Fruit fly (Drosophila melanogaster) whole organism, embryonic: ENCODE results near the gene IKKbeta.
A peak's percentile ranks its signal among the peaks of the same experiment; 100 is the strongest.

ENCODE experiments used
- B-H2 ChIP-seq: fragments of 200-800 bp; sonication (Bioruptor generic); optimal IDR thresholded peaks from 2 replicates; lab custom pipeline; 2018; ENCODE audit warnings: missing biosample characterization, mild to moderate bottlenecking, missing genetic modification characterization
- Bdp1 ChIP-seq: fragments of 200-800 bp; sonication (Bioruptor generic); optimal IDR thresholded peaks from 3 replicates; lab custom pipeline; 2016; ENCODE audit warnings: missing biosample characterization, missing genetic modification characterization
- CG10321 ChIP-seq: fragments of 200-800 bp; sonication (Bioruptor generic); IDR thresholded peaks from 2 replicates; pipeline ENCODE4 v1.3.6; 2022; ENCODE audit warnings: missing biosample characterization, missing genetic modification characterization
- CG10366 ChIP-seq: fragments of 200-800 bp; sonication (Bioruptor generic); IDR thresholded peaks from 2 replicates; pipeline ENCODE4 v1.3.6; 2022; ENCODE audit warnings: missing biosample characterization, missing genetic modification characterization
- CG10431 ChIP-seq: fragments of 200-800 bp; sonication (Bioruptor generic); optimal IDR thresholded peaks from 3 replicates; lab custom pipeline; 2018; ENCODE audit warnings: missing biosample characterization, mild to moderate bottlenecking, missing genetic modification characterization
- CG13123 ChIP-seq: fragments of 200-800 bp; sonication (Bioruptor generic); optimal IDR thresholded peaks from 2 replicates; lab custom pipeline; 2016; ENCODE audit warnings: missing biosample characterization, missing genetic modification characterization
- CG13287 ChIP-seq: fragments of 200-800 bp; sonication (Bioruptor generic); IDR thresholded peaks from 2 replicates; pipeline ENCODE4 v1.3.6; 2022; ENCODE audit warnings: missing biosample characterization, missing genetic modification characterization; ENCODE audit not compliant: partially characterized antibody
- CG17328 ChIP-seq: fragments of 200-800 bp; sonication (Bioruptor generic); IDR thresholded peaks from 2 replicates; pipeline ENCODE4 v1.3.6; 2022; ENCODE audit warnings: missing biosample characterization, missing genetic modification characterization
- CG18599 ChIP-seq: fragments of 200-800 bp; sonication (Bioruptor generic); optimal IDR thresholded peaks from 3 replicates; lab custom pipeline; 2017; ENCODE audit warnings: missing biosample characterization, missing genetic modification characterization, mild to moderate bottlenecking, moderate library complexity, missing genetic modification reagents
- CG2889 ChIP-seq: fragments of 200-800 bp; sonication (Bioruptor generic); IDR thresholded peaks from 3 replicates; pipeline ENCODE4 v1.3.6; 2022; ENCODE audit warnings: missing biosample characterization, missing genetic modification characterization
- CG3065 ChIP-seq: fragments of 200-800 bp; sonication (Bioruptor generic); optimal IDR thresholded peaks from 2 replicates; lab custom pipeline; 2016; ENCODE audit warnings: missing biosample characterization, missing genetic modification characterization
- CG3163 ChIP-seq: fragments of 200-800 bp; sonication (Bioruptor generic); optimal IDR thresholded peaks from 3 replicates; lab custom pipeline; 2016; ENCODE audit warnings: missing biosample characterization, missing genetic modification characterization
- CG3281 ChIP-seq: fragments of 200-800 bp; sonication (Bioruptor generic); optimal IDR thresholded peaks from 3 replicates; lab custom pipeline; 2017; ENCODE audit warnings: missing biosample characterization, mild to moderate bottlenecking, missing genetic modification characterization
- CG3838 ChIP-seq: fragments of 200-800 bp; sonication (Bioruptor generic); optimal IDR thresholded peaks from 3 replicates; lab custom pipeline; 2016; ENCODE audit warnings: missing biosample characterization, missing genetic modification characterization
- CG4854 ChIP-seq: fragments of 200-800 bp; sonication (Bioruptor generic); optimal IDR thresholded peaks from 2 replicates; lab custom pipeline; 2016; ENCODE audit warnings: missing biosample characterization, missing genetic modification characterization, inconsistent platforms
- CG5180 ChIP-seq: fragments of 200-800 bp; sonication (Bioruptor generic); optimal IDR thresholded peaks from 3 replicates; lab custom pipeline; 2017; ENCODE audit warnings: missing biosample characterization, missing genetic modification characterization, mild to moderate bottlenecking, moderate library complexity, missing genetic modification reagents
- CG8359 ChIP-seq: fragments of 200-800 bp; sonication (Bioruptor generic); optimal IDR thresholded peaks from 2 replicates; lab custom pipeline; 2017; ENCODE audit warnings: missing biosample characterization, mild to moderate bottlenecking, missing genetic modification characterization, borderline replicate concordance
- CoRest ChIP-seq: fragments of 200-800 bp; sonication (Bioruptor generic); optimal IDR thresholded peaks from 3 replicates; lab custom pipeline; 2018; ENCODE audit warnings: missing biosample characterization, mild to moderate bottlenecking, missing genetic modification characterization, moderate library complexity
- Dad ChIP-seq: fragments of 200-800 bp; sonication (Bioruptor generic); optimal IDR thresholded peaks from 3 replicates; lab custom pipeline; 2016; ENCODE audit warnings: missing biosample characterization, missing genetic modification characterization
- Dbx ChIP-seq: fragments of 200-800 bp; sonication (Bioruptor generic); IDR thresholded peaks from 3 replicates; pipeline ENCODE4 v1.3.6; 2022; ENCODE audit warnings: missing biosample characterization, missing genetic modification characterization
- Fer2 ChIP-seq: fragments of 200-800 bp; sonication (Bioruptor generic); optimal IDR thresholded peaks from 2 replicates; lab custom pipeline; 2018; ENCODE audit warnings: missing biosample characterization, mild to moderate bottlenecking, missing genetic modification characterization, moderate library complexity
- Hr78 ChIP-seq, 2 experiments: fragments of 200-800 bp in 1 of 2; fragments of >200 bp in 1 of 2; sonication (Bioruptor generic) in 1 of 2; optimal IDR thresholded peaks; 2 replicates each; lab custom pipeline; 2017 to 2019; ENCODE audit warnings: missing biosample characterization in 2 of 2, missing genetic modification characterization in 2 of 2, mild to moderate bottlenecking in 1 of 2, moderate library complexity in 1 of 2
- Mad ChIP-seq: fragments of 200-800 bp; sonication (Bioruptor generic); optimal IDR thresholded peaks from 2 replicates; lab custom pipeline; 2016; ENCODE audit warnings: missing biosample characterization, missing genetic modification characterization
- Max ChIP-seq: fragments of 200-800 bp; sonication (Bioruptor generic); optimal IDR thresholded peaks from 2 replicates; lab custom pipeline; 2016; ENCODE audit warnings: missing biosample characterization, mild to moderate bottlenecking, missing genetic modification characterization
- NfI ChIP-seq: fragments of 200-800 bp; sonication (Bioruptor generic); optimal IDR thresholded peaks from 3 replicates; lab custom pipeline; 2018; ENCODE audit warnings: missing biosample characterization, mild to moderate bottlenecking, missing genetic modification characterization, moderate library complexity
- Optix ChIP-seq: fragments of 200-800 bp; sonication (Bioruptor generic); IDR thresholded peaks from 3 replicates; pipeline ENCODE4 v1.3.6; 2022; ENCODE audit warnings: missing biosample characterization, missing genetic modification characterization
- Pdp1 ChIP-seq, 2 experiments: fragments of 200-800 bp; sonication (Bioruptor generic); optimal IDR thresholded peaks; 3 replicates each; lab custom pipeline; 2016; ENCODE audit warnings: missing biosample characterization in 2 of 2, missing genetic modification characterization in 2 of 2, mild to moderate bottlenecking in 1 of 2, moderate library complexity in 1 of 2
- Ptx1 ChIP-seq: fragments of 200-800 bp; sonication (Bioruptor generic); IDR thresholded peaks from 2 replicates; pipeline ENCODE4 v1.3.6; 2022; ENCODE audit warnings: missing biosample characterization, missing genetic modification characterization
- Side ChIP-seq: fragments of 200-800 bp; sonication (Bioruptor generic); optimal IDR thresholded peaks from 2 replicates; lab custom pipeline; 2016; ENCODE audit warnings: missing biosample characterization, missing genetic modification characterization
- Stat92E ChIP-seq, 3 experiments: fragments of >200 bp in 2 of 3; fragments of 200-800 bp in 1 of 3; sonication (Bioruptor generic) in 1 of 3; optimal IDR thresholded peaks; 2 replicates each; lab custom pipeline; 2017 to 2019; ENCODE audit warnings: missing biosample characterization in 3 of 3, missing genetic modification characterization in 3 of 3, mild to moderate bottlenecking in 1 of 3, moderate library complexity in 1 of 3
- Vsx1 ChIP-seq: fragments of 200-800 bp; sonication (Bioruptor generic); optimal IDR thresholded peaks from 2 replicates; lab custom pipeline; 2017; ENCODE audit warnings: missing biosample characterization, mild to moderate bottlenecking, missing genetic modification characterization, missing genetic modification reagents
- ab ChIP-seq: fragments of 200-800 bp; sonication (Bioruptor generic); optimal IDR thresholded peaks from 2 replicates; lab custom pipeline; 2016; ENCODE audit warnings: missing biosample characterization, missing genetic modification characterization
- abd-A ChIP-seq: fragments of 200-800 bp; sonication (Bioruptor generic); optimal IDR thresholded peaks from 3 replicates; lab custom pipeline; 2019; ENCODE audit warnings: missing biosample characterization, mild to moderate bottlenecking, missing genetic modification characterization, moderate library complexity
- cas ChIP-seq: fragments of 200-800 bp; sonication (Bioruptor generic); IDR thresholded peaks from 2 replicates; pipeline ENCODE4 v1.3.6; 2022; ENCODE audit warnings: missing biosample characterization, missing genetic modification characterization
- croc ChIP-seq: fragments of 200-800 bp; sonication (Bioruptor generic); conservative IDR thresholded peaks from 3 replicates; pipeline ENCODE4 v1.3.6; 2022; ENCODE audit warnings: missing biosample characterization, missing genetic modification characterization
- gem ChIP-seq: fragments of 200-800 bp; sonication (Bioruptor generic); optimal IDR thresholded peaks from 2 replicates; lab custom pipeline; 2019; ENCODE audit warnings: missing biosample characterization, mild to moderate bottlenecking, missing genetic modification characterization, moderate library complexity
- gsb-n ChIP-seq: fragments of 200-800 bp; sonication (Bioruptor generic); optimal IDR thresholded peaks from 3 replicates; lab custom pipeline; 2018; ENCODE audit warnings: missing biosample characterization, mild to moderate bottlenecking, missing genetic modification characterization
- ham ChIP-seq: fragments of 200-800 bp; sonication (Bioruptor generic); IDR thresholded peaks from 2 replicates; pipeline ENCODE4 v1.3.6; 2022; ENCODE audit warnings: missing biosample characterization, missing genetic modification characterization
- nau ChIP-seq: fragments of 200-800 bp; sonication (Bioruptor generic); optimal IDR thresholded peaks from 3 replicates; lab custom pipeline; 2017; ENCODE audit warnings: missing biosample characterization, mild to moderate bottlenecking, missing genetic modification characterization, missing genetic modification reagents
- onecut ChIP-seq: fragments of 200-800 bp; sonication (Bioruptor generic); IDR thresholded peaks from 2 replicates; pipeline ENCODE4 v1.3.6; 2022; ENCODE audit warnings: missing biosample characterization, missing genetic modification characterization
- p53 ChIP-seq: fragments of 200-800 bp; sonication (Bioruptor generic); optimal IDR thresholded peaks from 2 replicates; lab custom pipeline; 2016; ENCODE audit warnings: missing biosample characterization, missing genetic modification characterization
- ro ChIP-seq: fragments of 200-800 bp; sonication (Bioruptor generic); IDR thresholded peaks from 2 replicates; pipeline ENCODE4 v1.3.6; 2022; ENCODE audit warnings: missing biosample characterization, missing genetic modification characterization
- row ChIP-seq: fragments of 200-800 bp; sonication (Bioruptor generic); IDR thresholded peaks from 3 replicates; pipeline ENCODE4 v1.3.6; 2022; ENCODE audit warnings: missing biosample characterization, missing genetic modification characterization
- tap ChIP-seq: fragments of 200-800 bp; optimal IDR thresholded peaks from 3 replicates; lab custom pipeline; 2019; ENCODE audit warnings: missing biosample characterization, mild to moderate bottlenecking, missing genetic modification characterization, moderate library complexity
- tll ChIP-seq, 2 experiments: fragments of 200-800 bp in 1 of 2; fragments of >200 bp in 1 of 2; sonication (Bioruptor generic) in 1 of 2; optimal IDR thresholded peaks; 2 replicates each; lab custom pipeline; 2017 to 2019; ENCODE audit warnings: missing biosample characterization in 2 of 2, missing genetic modification characterization in 2 of 2, mild to moderate bottlenecking in 1 of 2, moderate library complexity in 1 of 2
- z ChIP-seq: fragments of 200-800 bp; sonication (Bioruptor generic); IDR thresholded peaks from 3 replicates; pipeline ENCODE4 v1.3.6; 2022; ENCODE audit warnings: missing biosample characterization, missing genetic modification characterization

Gene IKKbeta

dm6 chr3R:16094011-16094729, 44.9 kb upstream of the IKKbeta start (continued):
- TF ChIP-seq ro (GFP tag; lab: Robert Waterston, UW) = peak; percentile 11; the same call in 1 of the 2 replicates
- no peak for TF ChIP-seq ab (GFP tag; lab: Kevin White, UChicago)

- peak in 1 of 2 experiments; percentile 83 for TF ChIP-seq Pdp1 (GFP tag; optimal IDR thresholded peaks at IDR 0.05; lab: Kevin White, UChicago)
- TF ChIP-seq CG2889 = no peak
- TF ChIP-seq CG10366 (GFP tag; lab: Robert Waterston, UW) = no peak
- TF ChIP-seq gem (tag; lab: Kevin White, UChicago) = no peak
- no peak for TF ChIP-seq ham (GFP tag; lab: Robert Waterston, UW)
- no peak for TF ChIP-seq tap (tag; lab: Kevin White, UChicago)
- TF ChIP-seq CG17328 (GFP tag; lab: Robert Waterston, UW) = no peak
- no peak for TF ChIP-seq z (GFP tag; lab: Robert Waterston, UW)
- TF ChIP-seq CG3163 (GFP tag; lab: Kevin White, UChicago) = no peak
- no peak for TF ChIP-seq croc (GFP tag; lab: Robert Waterston, UW)
- peak in 1 of 2 experiments; percentile 75 for TF ChIP-seq Hr78 (GFP tag; optimal IDR thresholded peaks at IDR 0.05; lab: Kevin White, UChicago)
- TF ChIP-seq CG10321 (GFP tag; lab: Robert Waterston, UW) = no peak
- TF ChIP-seq Fer2 = no peak
- TF ChIP-seq CG8359 (GFP tag; lab: Kevin White, UChicago) = no peak
- no peak for TF ChIP-seq Mad (GFP tag; lab: Kevin White, UChicago)
- TF ChIP-seq Dbx (GFP tag; lab: Robert Waterston, UW) = no peak
- TF ChIP-seq row = no peak
- no peak for TF ChIP-seq Dad (GFP tag; lab: Kevin White, UChicago)
- no peak for TF ChIP-seq CG3065 (GFP tag; lab: Kevin White, UChicago)
- TF ChIP-seq CG4854 = no peak
- peak; percentile 58 for TF ChIP-seq CG10431 (GFP tag; lab: Kevin White, UChicago)
- no peak for TF ChIP-seq tll (GFP tag; optimal IDR thresholded peaks at IDR 0.05; lab: Kevin White, UChicago)
- TF ChIP-seq Side (GFP tag; lab: Kevin White, UChicago) = no peak
- TF ChIP-seq Vsx1 (GFP tag; lab: Kevin White, UChicago) = peak; percentile 58
- no peak for TF ChIP-seq Max (GFP tag; lab: Kevin White, UChicago)
- TF ChIP-seq Bdp1 (GFP tag; lab: Kevin White, UChicago) = no peak
- no peak for TF ChIP-seq CG13123 (GFP tag; lab: Kevin White, UChicago)
- TF ChIP-seq abd-A = no peak
- TF ChIP-seq CG18599 = no peak
- peak; percentile 49; the same call in 1 of the 2 replicates for TF ChIP-seq onecut (GFP tag; lab: Robert Waterston, UW)
- TF ChIP-seq nau (GFP tag; lab: Kevin White, UChicago) = no peak
- TF ChIP-seq gsb-n (tag; lab: Kevin White, UChicago) = peak; percentile 7
- no peak for TF ChIP-seq B-H2 (GFP tag; lab: Kevin White, UChicago)
- no peak for TF ChIP-seq CoRest (tag; lab: Kevin White, UChicago)
- no peak for TF ChIP-seq cas (GFP tag; lab: Robert Waterston, UW)
- no peak for TF ChIP-seq Optix (GFP tag; lab: Robert Waterston, UW)
- no peak for TF ChIP-seq p53 (GFP tag; lab: Kevin White, UChicago)
- no peak for TF ChIP-seq NfI (GFP tag; lab: Kevin White, UChicago)
- no peak for TF ChIP-seq CG3838 (GFP tag; lab: Kevin White, UChicago)
- TF ChIP-seq Ptx1 (GFP tag; lab: Robert Waterston, UW) = no peak
- peak; percentile 68 for TF ChIP-seq CG5180 (GFP tag; lab: Kevin White, UChicago)
- no peak for TF ChIP-seq CG3281
- no peak for TF ChIP-seq CG13287 (GFP tag; lab: Robert Waterston, UW)
- no peak for TF ChIP-seq Stat92E (GFP tag; optimal IDR thresholded peaks at IDR 0.05; lab: Kevin White, UChicago)
Observed at dm6 chr3R:16091910-16092627, 42.8 kb upstream of the IKKbeta start.
